Fruit fly (Drosophila melanogaster) whole organism, embryonic: ENCODE data around the gene bwa.

Experiments
- CG10147 ChIP-seq: fragments of 200-800 bp; sonication (Bioruptor generic); optimal IDR thresholded peaks from 2 replicates; lab custom pipeline; 2019; ENCODE audit warnings: missing biosample characterization, mild to moderate bottlenecking, missing genetic modification characterization, moderate library complexity
- CG11504 ChIP-seq: fragments of 200-800 bp; sonication (Bioruptor generic); optimal IDR thresholded peaks from 3 replicates; lab custom pipeline; 2019; ENCODE audit warnings: missing biosample characterization, mild to moderate bottlenecking, missing genetic modification characterization, moderate library complexity
- CG11695 ChIP-seq: fragments of 200-800 bp; sonication (Bioruptor generic); IDR thresholded peaks from 3 replicates; pipeline ENCODE4 v1.3.6; 2022; ENCODE audit warnings: missing biosample characterization, missing genetic modification characterization
- CG12155 ChIP-seq: fragments of 200-800 bp; sonication (Bioruptor generic); optimal IDR thresholded peaks from 3 replicates; lab custom pipeline; 2016; ENCODE audit warnings: missing biosample characterization, missing genetic modification characterization
- CG12769 ChIP-seq: fragments of 200-800 bp; sonication (Bioruptor generic); optimal IDR thresholded peaks from 2 replicates; lab custom pipeline; 2019; ENCODE audit warnings: missing biosample characterization, mild to moderate bottlenecking, missing genetic modification characterization, moderate library complexity
- CG15601 ChIP-seq: fragments of 200-800 bp; sonication (Bioruptor generic); optimal IDR thresholded peaks from 3 replicates; lab custom pipeline; 2019; ENCODE audit warnings: missing biosample characterization, mild to moderate bottlenecking, missing genetic modification characterization, moderate library complexity
- CG1603 ChIP-seq: fragments of 200-800 bp; sonication (Bioruptor generic); optimal IDR thresholded peaks from 2 replicates; lab custom pipeline; 2019; ENCODE audit warnings: missing biosample characterization, mild to moderate bottlenecking, missing genetic modification characterization, moderate library complexity
- CG17612 ChIP-seq: fragments of 200-800 bp; sonication (Bioruptor generic); IDR thresholded peaks from 2 replicates; pipeline ENCODE4 v1.3.6; 2022; ENCODE audit warnings: missing biosample characterization, missing genetic modification characterization
- CG18011 ChIP-seq: fragments of 200-800 bp; sonication (Bioruptor generic); optimal IDR thresholded peaks from 2 replicates; lab custom pipeline; 2017; ENCODE audit warnings: missing biosample characterization, missing genetic modification characterization, mild to moderate bottlenecking, moderate library complexity, missing genotype
- CG2199 ChIP-seq: fragments of 200-800 bp; sonication (Bioruptor generic); IDR thresholded peaks from 3 replicates; pipeline ENCODE4 v1.3.6; 2022; ENCODE audit warnings: missing biosample characterization, missing genetic modification characterization
- CG2889 ChIP-seq: fragments of 200-800 bp; sonication (Bioruptor generic); IDR thresholded peaks from 3 replicates; pipeline ENCODE4 v1.3.6; 2022; ENCODE audit warnings: missing biosample characterization, missing genetic modification characterization
- CG3065 ChIP-seq: fragments of 200-800 bp; sonication (Bioruptor generic); optimal IDR thresholded peaks from 2 replicates; lab custom pipeline; 2016; ENCODE audit warnings: missing biosample characterization, missing genetic modification characterization
- CG32767 ChIP-seq: fragments of 200-800 bp; sonication (Bioruptor generic); IDR thresholded peaks from 2 replicates; pipeline ENCODE4 v1.3.6; 2022; ENCODE audit warnings: missing biosample characterization, missing genetic modification characterization
- CG34224 ChIP-seq: fragments of 200-800 bp; sonication (Bioruptor generic); IDR thresholded peaks from 3 replicates; pipeline ENCODE4 v1.3.6; 2022; ENCODE audit warnings: missing biosample characterization, missing genetic modification characterization; ENCODE audit not compliant: partially characterized antibody
- CG42726 ChIP-seq: fragments of 200-800 bp; sonication (Bioruptor generic); IDR thresholded peaks from 2 replicates; pipeline ENCODE4 v1.3.6; 2022; ENCODE audit warnings: missing biosample characterization, missing genetic modification characterization; ENCODE audit not compliant: partially characterized antibody
- CG5953 ChIP-seq: fragments of 200-800 bp; sonication (Bioruptor generic); IDR thresholded peaks from 2 replicates; pipeline ENCODE4 v1.3.6; 2022; ENCODE audit warnings: missing biosample characterization, missing genetic modification characterization
- CG6791 ChIP-seq: fragments of 200-800 bp; sonication (Bioruptor generic); IDR thresholded peaks from 3 replicates; pipeline ENCODE4 v1.3.6; 2022; ENCODE audit warnings: missing biosample characterization, missing genetic modification characterization; ENCODE audit not compliant: partially characterized antibody
- CG6854 ChIP-seq: fragments of 200-800 bp; sonication (Bioruptor generic); optimal IDR thresholded peaks from 3 replicates; lab custom pipeline; 2017; ENCODE audit warnings: missing biosample characterization, mild to moderate bottlenecking, missing genetic modification characterization
- CG7556 ChIP-seq: fragments of 200-800 bp; sonication (Bioruptor generic); optimal IDR thresholded peaks from 2 replicates; lab custom pipeline; 2017; ENCODE audit warnings: missing biosample characterization, mild to moderate bottlenecking, missing genetic modification characterization
- CG7745 ChIP-seq: fragments of 200-800 bp; sonication (Bioruptor generic); optimal IDR thresholded peaks from 2 replicates; lab custom pipeline; 2018; ENCODE audit warnings: missing biosample characterization, mild to moderate bottlenecking, missing genetic modification characterization, moderate library complexity
- Dad ChIP-seq: fragments of 200-800 bp; sonication (Bioruptor generic); optimal IDR thresholded peaks from 3 replicates; lab custom pipeline; 2016; ENCODE audit warnings: missing biosample characterization, missing genetic modification characterization
- Dbx ChIP-seq: fragments of 200-800 bp; sonication (Bioruptor generic); IDR thresholded peaks from 3 replicates; pipeline ENCODE4 v1.3.6; 2022; ENCODE audit warnings: missing biosample characterization, missing genetic modification characterization
- Dip2 ChIP-seq: fragments of 200-800 bp; sonication (Bioruptor generic); IDR thresholded peaks from 2 replicates; pipeline ENCODE4 v1.3.6; 2022; ENCODE audit warnings: missing biosample characterization, missing genetic modification characterization
- Jarid2 ChIP-seq: fragments of 200-800 bp; sonication (Bioruptor generic); optimal IDR thresholded peaks from 3 replicates; lab custom pipeline; 2017; ENCODE audit warnings: mild to moderate bottlenecking, missing biosample characterization, missing genetic modification reagents, missing genetic modification characterization
- Max ChIP-seq: fragments of 200-800 bp; sonication (Bioruptor generic); optimal IDR thresholded peaks from 2 replicates; lab custom pipeline; 2016; ENCODE audit warnings: missing biosample characterization, mild to moderate bottlenecking, missing genetic modification characterization
- NC2α ChIP-seq: fragments of 200-800 bp; sonication (Bioruptor generic); optimal IDR thresholded peaks from 2 replicates; lab custom pipeline; 2016; ENCODE audit warnings: missing biosample characterization, missing genetic modification characterization
- NC2β ChIP-seq: fragments of 200-800 bp; sonication (Bioruptor generic); optimal IDR thresholded peaks from 2 replicates; lab custom pipeline; 2016; ENCODE audit warnings: missing biosample characterization, missing genetic modification characterization
- PHDP ChIP-seq: fragments of 200-800 bp; sonication (Bioruptor generic); optimal IDR thresholded peaks from 3 replicates; lab custom pipeline; 2018; ENCODE audit warnings: missing biosample characterization, mild to moderate bottlenecking, missing genetic modification characterization, moderate library complexity
- Vsx1 ChIP-seq: fragments of 200-800 bp; sonication (Bioruptor generic); optimal IDR thresholded peaks from 2 replicates; lab custom pipeline; 2017; ENCODE audit warnings: missing biosample characterization, mild to moderate bottlenecking, missing genetic modification characterization, missing genetic modification reagents
- ara ChIP-seq: fragments of 200-800 bp; sonication (Bioruptor generic); IDR thresholded peaks from 2 replicates; pipeline ENCODE4 v1.3.6; 2022; ENCODE audit warnings: missing biosample characterization, missing genetic modification characterization
- ash1 ChIP-seq: fragments of 200-800 bp; sonication (Bioruptor generic); optimal IDR thresholded peaks from 2 replicates; lab custom pipeline; 2018; ENCODE audit warnings: missing biosample characterization, mild to moderate bottlenecking, missing genetic modification characterization
- btn ChIP-seq: fragments of 200-800 bp; sonication (Bioruptor generic); optimal IDR thresholded peaks from 2 replicates; lab custom pipeline; 2016; ENCODE audit warnings: missing biosample characterization, missing genetic modification characterization
- dimm ChIP-seq: fragments of 200-800 bp; sonication (Bioruptor generic); IDR thresholded peaks from 2 replicates; pipeline ENCODE4 v1.3.6; 2022; ENCODE audit warnings: missing biosample characterization, missing genetic modification characterization
- fu2 ChIP-seq: fragments of 200-800 bp; sonication (Bioruptor generic); optimal IDR thresholded peaks from 2 replicates; lab custom pipeline; 2016; ENCODE audit warnings: missing biosample characterization, missing genetic modification characterization
- gce ChIP-seq: fragments of 200-800 bp; sonication (Bioruptor generic); IDR thresholded peaks from 3 replicates; pipeline ENCODE4 v1.3.6; 2022; ENCODE audit warnings: missing biosample characterization, missing genetic modification characterization
- gro ChIP-seq: fragments of 200-800 bp; sonication (Bioruptor generic); optimal IDR thresholded peaks from 2 replicates; lab custom pipeline; 2016; ENCODE audit warnings: missing biosample characterization, missing genetic modification characterization
- jigr1 ChIP-seq: fragments of 200-800 bp; sonication (Bioruptor generic); IDR thresholded peaks from 3 replicates; pipeline ENCODE4 v1.3.6; 2022; ENCODE audit warnings: missing biosample characterization, missing genetic modification characterization
- jumu ChIP-seq: fragments of 200-800 bp; sonication (Bioruptor generic); optimal IDR thresholded peaks from 3 replicates; lab custom pipeline; 2016; ENCODE audit warnings: missing biosample characterization, missing genetic modification characterization
- lilli ChIP-seq: fragments of 200-800 bp; sonication (Bioruptor generic); optimal IDR thresholded peaks from 3 replicates; lab custom pipeline; 2016; ENCODE audit warnings: missing biosample characterization, missing genetic modification characterization
- odd ChIP-seq: fragments of 200-800 bp; sonication (Bioruptor generic); optimal IDR thresholded peaks from 2 replicates; lab custom pipeline; 2017; ENCODE audit warnings: missing biosample characterization, mild to moderate bottlenecking, missing genetic modification characterization
- pita ChIP-seq: fragments of 200-800 bp; sonication (Bioruptor generic); optimal IDR thresholded peaks from 2 replicates; lab custom pipeline; 2017; ENCODE audit warnings: missing biosample characterization, mild to moderate bottlenecking, missing genetic modification characterization
- pum ChIP-seq: fragments of 200-800 bp; sonication (Bioruptor generic); optimal IDR thresholded peaks from 2 replicates; lab custom pipeline; 2016; ENCODE audit warnings: missing biosample characterization, missing genetic modification characterization
- ranshi ChIP-seq: fragments of 200-800 bp; sonication (Bioruptor generic); IDR thresholded peaks from 2 replicates; pipeline ENCODE4 v1.3.6; 2022; ENCODE audit warnings: missing biosample characterization, missing genetic modification characterization
- run ChIP-seq: fragments of 200-800 bp; sonication (Bioruptor generic); optimal IDR thresholded peaks from 3 replicates; lab custom pipeline; 2018; ENCODE audit warnings: missing biosample characterization, mild to moderate bottlenecking, missing genetic modification characterization
- sisA ChIP-seq: fragments of 200-800 bp; sonication (Bioruptor generic); IDR thresholded peaks from 2 replicates; pipeline ENCODE4 v1.3.6; 2022; ENCODE audit warnings: missing biosample characterization, missing genetic modification characterization
- sna ChIP-seq: fragments of 200-800 bp; sonication (Bioruptor generic); IDR thresholded peaks from 2 replicates; pipeline ENCODE4 v1.3.6; 2022; ENCODE audit warnings: missing biosample characterization, missing genetic modification characterization; ENCODE audit not compliant: partially characterized antibody
- unc-4 ChIP-seq: fragments of 200-800 bp; sonication (Bioruptor generic); IDR thresholded peaks from 2 replicates; pipeline ENCODE4 v1.3.6; 2022; ENCODE audit warnings: missing biosample characterization, missing genetic modification characterization; ENCODE audit not compliant: partially characterized antibody
- wek ChIP-seq: fragments of 200-800 bp; sonication (Bioruptor generic); optimal IDR thresholded peaks from 3 replicates; lab custom pipeline; 2018; ENCODE audit warnings: missing biosample characterization, mild to moderate bottlenecking, missing genetic modification characterization, moderate library complexity
- wor ChIP-seq: fragments of 200-800 bp; sonication (Bioruptor generic); IDR thresholded peaks from 2 replicates; pipeline ENCODE4 v1.3.6; 2022; ENCODE audit warnings: missing biosample characterization, missing genetic modification characterization

Gene bwa

dm6 chr2L:20120388-20121232 is 54.4 kb downstream of the bwa start (continued):
- TF ChIP-seq lilli (peak; percentile 93), CG3065 (GFP tag; lab: Kevin White, UChicago) (peak; percentile 70), CG6791 (GFP tag; lab: Robert Waterston, UW) (peak; percentile 79), jigr1 (GFP tag; lab: Robert Waterston, UW) (peak; percentile 50; the same call in 2 of the 3 replicates), jumu (peak; percentile 93), sisA (GFP tag; lab: Robert Waterston, UW) (peak; percentile 98), CG2199 (GFP tag; lab: Robert Waterston, UW) (peak; percentile 94), CG11504 (tag; lab: Kevin White, UChicago) (peak; percentile 100), NC2β (GFP tag; lab: Kevin White, UChicago) (peak; percentile 94), CG11695 (GFP tag; lab: Robert Waterston, UW) (no peak), ranshi (GFP tag; lab: Robert Waterston, UW) (peak; percentile 94), CG17612 (peak; percentile 76), PHDP (peak; percentile 67), CG15601 (peak; percentile 64), unc-4 (GFP tag; lab: Robert Waterston, UW) (peak; percentile 60), sna (GFP tag; lab: Robert Waterston, UW) (peak; percentile 84), CG12155 (GFP tag; lab: Kevin White, UChicago) (peak; percentile 82), wek (GFP tag; lab: Kevin White, UChicago) (peak; percentile 68), CG6854 (GFP tag; lab: Kevin White, UChicago) (no peak), pum (GFP tag; lab: Kevin White, UChicago) (peak; percentile 96), Dip2 (GFP tag; lab: Robert Waterston, UW) (peak; percentile 93), CG34224 (GFP tag; lab: Robert Waterston, UW) (peak; percentile 67), CG7556 (peak; percentile 70), ara (GFP tag; lab: Robert Waterston, UW) (peak; percentile 80), Max (GFP tag; lab: Kevin White, UChicago) (peak; percentile 60), fu2 (peak; percentile 84), NC2α (peak; percentile 74), btn (GFP tag; lab: Kevin White, UChicago) (peak; percentile 70), CG42726 (GFP tag; lab: Robert Waterston, UW) (peak; percentile 90), CG7745 (tag; lab: Kevin White, UChicago) (no peak), CG12769 (tag; lab: Kevin White, UChicago) (peak; percentile 81), Vsx1 (peak; percentile 13), Dad (GFP tag; lab: Kevin White, UChicago) (peak; percentile 58), gro (no peak), gce (GFP tag; lab: Robert Waterston, UW) (peak; percentile 83; the same call in 2 of the 3 replicates), Dbx (GFP tag; lab: Robert Waterston, UW) (peak; percentile 96), CG1603 (tag; lab: Kevin White, UChicago) (peak; percentile 90), CG18011 (GFP tag; lab: Kevin White, UChicago) (no peak), odd (GFP tag; lab: Kevin White, UChicago) (peak; percentile 18), pita (GFP tag; lab: Kevin White, UChicago) (peak; percentile 91), Jarid2 (GFP tag; lab: Kevin White, UChicago) (peak; percentile 41), CG5953 (peak; percentile 81), CG32767 (GFP tag; lab: Robert Waterston, UW) (no peak), CG2889 (GFP tag; lab: Robert Waterston, UW) (peak; percentile 70), ash1 (GFP tag; lab: Kevin White, UChicago) (peak; percentile 18), run (tag; lab: Kevin White, UChicago) (peak; percentile 10), dimm (peak; percentile 80), wor (GFP tag; lab: Robert Waterston, UW) (peak; percentile 73), CG10147 (GFP tag; lab: Kevin White, UChicago) (peak; percentile 74)
